Worm (Caenorhabditis elegans): ENCODE data around the gene ugt-35.

Gene ugt-35

DNA sequence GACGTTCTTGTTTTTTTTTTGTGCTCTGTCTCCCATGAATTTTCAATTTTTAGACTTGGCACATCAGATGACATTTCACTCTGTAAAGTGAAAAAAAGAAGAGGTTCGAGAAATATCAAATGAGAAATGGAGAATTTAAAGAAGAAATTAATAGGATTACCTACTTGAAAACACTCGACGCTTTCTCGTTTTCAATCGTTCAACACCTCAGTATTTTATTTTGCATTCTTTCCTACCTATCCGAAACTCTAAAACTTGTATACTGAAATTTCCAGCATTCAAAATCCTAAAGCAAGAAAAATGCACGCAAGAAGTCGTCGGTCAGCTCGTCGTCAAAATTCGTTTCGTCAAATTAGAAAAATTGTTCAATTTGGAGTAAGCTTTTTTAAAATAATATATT, 18.3 kb downstream of the ugt-35 start, which contains the start of gene kvs-2 (continued):
- TF ChIP-seq ces-1 (GFP tag; optimal IDR thresholded peaks at IDR 0.05): no peak

DNA sequence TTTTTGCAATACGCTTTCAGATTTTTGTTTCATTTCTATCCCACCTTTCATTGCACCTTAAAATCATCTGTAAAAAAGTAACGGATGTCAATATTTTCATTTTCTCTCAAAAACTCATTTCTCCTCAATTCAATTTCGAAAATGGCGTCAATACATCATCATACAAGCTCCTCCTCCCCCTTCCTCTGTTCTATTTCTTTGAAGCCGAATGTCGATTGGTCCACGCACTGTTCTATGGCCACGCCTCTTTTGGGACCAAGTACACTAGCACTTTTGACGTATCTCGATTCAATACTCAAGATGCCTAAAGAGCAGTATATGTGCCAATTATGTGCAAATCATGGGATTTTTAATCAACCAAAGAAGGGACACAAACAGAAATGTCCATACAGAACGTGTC, 21.3 kb downstream of the ugt-35 start, which contains the start of gene mab-23:
TSS of gene mab-23 (plus strand) at position 301 of the 400 bp plus-strand sequence.
- TF ChIP-seq ceh-63 (GFP tag; optimal IDR thresholded peaks at IDR 0.05) (no peak), unc-130 (tag; optimal IDR thresholded peaks at IDR 0.05) (no peak), pag-3 (tag; optimal IDR thresholded peaks at IDR 0.05; ENCODE audit: borderline replicate concordance, insufficient read depth) (no peak), ceh-90 (tag; optimal IDR thresholded peaks at IDR 0.05) (no peak)

DNA sequence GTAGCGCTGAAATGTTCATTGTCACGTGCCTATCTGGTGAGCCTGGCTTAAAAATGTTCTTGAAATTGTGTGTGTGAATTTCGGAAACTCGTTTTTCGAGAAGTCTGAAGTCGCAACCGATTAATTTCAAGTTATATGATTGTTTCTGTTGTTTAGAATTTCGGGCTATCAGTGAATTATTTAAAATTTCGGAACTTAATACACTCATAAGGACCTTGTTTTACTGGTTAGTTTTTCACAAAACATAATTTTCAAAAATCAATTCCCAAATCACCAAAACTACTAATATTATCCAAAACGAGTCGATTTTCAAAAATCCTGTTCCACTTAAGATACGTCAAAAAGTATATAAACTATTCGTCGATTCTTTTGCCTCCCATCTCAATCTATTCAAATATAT, 23.6 kb downstream of the ugt-35 start:
- TF ChIP-seq ztf-4 (tag; optimal IDR thresholded peaks at IDR 0.05) (no peak), nhr-11 (tag; optimal IDR thresholded peaks at IDR 0.05) (no peak), alr-1 (tag; optimal IDR thresholded peaks at IDR 0.05; ENCODE audit: borderline replicate concordance) (no peak), lin-14 (GFP tag; optimal IDR thresholded peaks at IDR 0.05) (no peak), jun-1 (tag; optimal IDR thresholded peaks at IDR 0.05) (no peak), nhr-84 (tag; optimal IDR thresholded peaks at IDR 0.05) (no peak), C04F5.9 (tag; optimal IDR thresholded peaks at IDR 0.05) (no peak), mep-1 (tag; optimal IDR thresholded peaks at IDR 0.05) (no peak), rnt-1 (tag; optimal IDR thresholded peaks at IDR 0.05) (no peak), ama-1 (optimal IDR thresholded peaks at IDR 0.05) (no peak), fkh-8 (tag; optimal IDR thresholded peaks at IDR 0.05) (no peak)

DNA sequence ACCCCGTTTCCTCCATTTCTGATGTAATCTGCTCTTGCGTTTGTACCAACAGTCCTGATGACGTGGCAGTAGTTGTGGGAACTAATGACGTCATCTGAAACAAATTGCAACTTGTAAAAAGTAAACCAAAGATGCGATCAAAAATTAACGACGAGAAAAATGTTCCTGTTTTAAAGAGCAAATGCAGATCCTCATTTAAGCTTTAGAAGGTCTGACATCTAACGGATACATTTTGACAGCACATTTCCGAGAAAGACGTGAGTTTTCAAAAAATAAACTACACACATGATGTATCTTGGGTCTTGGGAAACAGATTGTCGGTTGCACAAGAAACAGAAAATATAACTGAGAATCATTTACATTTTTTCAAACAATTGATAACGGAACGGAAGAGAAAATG, 38.6 kb downstream of the ugt-35 start, which contains the start of gene H09F14.1:
TSS of gene H09F14.1 (minus strand) at position 101 of the 400 bp plus-strand sequence.
- no peak for TF ChIP-seq mdl-1 (tag; optimal IDR thresholded peaks at IDR 0.05)
- no peak for TF ChIP-seq ceh-82 (tag; optimal IDR thresholded peaks at IDR 0.05)
- TF ChIP-seq ceh-63 (GFP tag; optimal IDR thresholded peaks at IDR 0.05): no peak
- no peak for TF ChIP-seq hlh-4 (tag; optimal IDR thresholded peaks at IDR 0.05)
- TF ChIP-seq nhr-11 (tag; optimal IDR thresholded peaks at IDR 0.05): no peak
- no peak for TF ChIP-seq pqm-1 (tag; optimal IDR thresholded peaks at IDR 0.05)
- no peak for TF ChIP-seq rnt-1 (tag; optimal IDR thresholded peaks at IDR 0.05)
- no peak for TF ChIP-seq egl-27 (tag; optimal IDR thresholded peaks at IDR 0.05)
- TF ChIP-seq sox-4 (tag; optimal IDR thresholded peaks at IDR 0.05): no peak
- no peak for TF ChIP-seq aha-1 (tag; optimal IDR thresholded peaks at IDR 0.05)
- TF ChIP-seq lin-35 (GFP tag; optimal IDR thresholded peaks at IDR 0.05): no peak
- TF ChIP-seq efl-3 (GFP tag; optimal IDR thresholded peaks at IDR 0.05): no peak

DNA sequence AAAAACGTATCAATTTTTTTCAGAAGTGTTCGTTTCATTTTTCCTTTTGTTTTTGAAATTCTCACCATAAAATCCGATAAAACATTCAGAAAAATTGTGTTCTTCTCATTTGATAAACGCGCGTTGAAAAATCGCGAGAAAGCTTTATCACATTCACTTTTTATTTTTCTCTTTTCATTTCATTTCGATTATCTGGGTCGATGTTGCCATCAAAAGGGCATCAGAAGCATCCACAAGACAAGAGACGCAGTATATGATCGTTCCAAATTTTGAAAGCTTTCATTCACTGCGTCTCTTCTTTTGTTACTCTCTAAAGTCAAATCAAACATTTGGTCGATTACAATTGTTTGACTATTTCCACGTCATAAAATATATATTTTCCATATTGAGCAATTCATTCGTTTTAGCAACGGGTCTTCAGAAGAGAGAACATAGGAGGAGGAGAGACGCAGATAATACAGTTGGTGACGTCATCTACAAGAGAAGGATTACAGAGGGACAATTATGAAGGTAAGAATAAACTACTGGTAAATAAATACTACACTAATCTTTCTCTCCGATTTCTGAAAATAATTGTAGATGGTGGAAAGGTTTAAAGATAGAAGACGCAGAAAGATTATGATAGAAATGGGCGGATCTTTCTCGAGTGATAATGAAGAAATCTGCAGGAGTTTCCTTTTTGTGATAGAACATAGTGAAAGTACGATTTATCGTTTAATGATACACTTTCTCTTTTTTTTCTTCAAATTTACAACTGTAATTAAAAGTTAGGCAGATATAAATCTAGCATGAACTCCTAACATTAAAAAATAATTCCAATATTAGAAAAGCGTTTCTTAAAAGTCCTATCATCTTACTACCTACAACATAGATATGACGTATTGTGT, 51.8 kb downstream of the ugt-35 start, which contains the start of gene H27A22.1:
TSS of gene H27A22.1 (plus strand) at position 505 of the 887 bp plus-strand sequence.
- TF ChIP-seq egl-27 (tag; optimal IDR thresholded peaks at IDR 0.05) (no peak), blmp-1 (tag; optimal IDR thresholded peaks at IDR 0.05) (peak; percentile 98), lin-13 (GFP tag; optimal IDR thresholded peaks at IDR 0.05) (no peak), nhr-85 (tag) (peak; percentile 62)
